Fruit fly (Drosophila melanogaster) Kc167 (cell line): ENCODE measurements around the gene alph.

ENCODE experiments used
- Myc ChIP-seq: fragments of >200 bp; optimal IDR thresholded peaks from 2 replicates; lab custom pipeline; 2017; ENCODE audit warnings: missing external identifiers
- psq ChIP-seq: fragments of >200 bp; optimal IDR thresholded peaks from 2 replicates; lab custom pipeline; 2017; ENCODE audit warnings: missing external identifiers

DNA sequence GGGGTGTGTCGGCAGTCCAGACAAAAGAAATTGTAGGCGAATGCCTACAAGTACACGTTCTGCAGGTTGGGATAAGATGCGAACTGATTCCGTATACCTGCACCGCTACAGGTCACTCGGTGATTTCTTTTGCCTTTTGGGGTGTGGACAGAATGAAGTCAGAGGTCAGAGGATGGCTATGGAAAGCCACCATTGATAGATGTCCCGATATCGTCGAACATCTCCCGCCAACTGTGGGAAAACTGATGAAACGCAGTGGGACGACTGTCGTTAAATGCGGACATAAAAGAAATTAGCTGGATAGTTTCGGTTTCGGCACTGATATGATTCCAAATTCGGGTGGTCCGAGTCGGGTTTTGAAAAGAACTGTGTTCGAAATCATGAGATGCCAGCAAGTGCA lies 4.9 kb upstream of the alph start:
- TF ChIP-seq Myc (lab: Kevin White, UChicago) (no peak), psq (lab: Kevin White, UChicago) (no peak)
